Worm (Caenorhabditis elegans) whole organism, L2 larva: ENCODE data around the gene ZK593.2.
A peak's percentile ranks its signal among the peaks of the same experiment; 100 is the strongest.
"Not testable (repeated sequence)": the region's sequence is repeated elsewhere in the genome, so short reads cannot be mapped to it uniquely, and the experiment has no call there.

Experiments
- C34F6.9 ChIP-seq: fragments of 150-350 bp; optimal IDR thresholded peaks from 2 replicates; lab custom pipeline; 2014; ENCODE audit warnings: missing biosample characterization, missing genetic modification characterization
- F13H6.1 ChIP-seq: sonication (generic microtip); optimal IDR thresholded peaks from 2 replicates; lab custom pipeline; 2016; ENCODE audit warnings: missing genetic modification characterization, missing compliant biosample characterization
- R02D3.7 ChIP-seq: fragments of 150-350 bp; optimal IDR thresholded peaks from 2 replicates; lab custom pipeline; 2014; ENCODE audit warnings: missing biosample characterization, missing genetic modification characterization
- Y55F3AM.14 ChIP-seq: fragments of 200-800 bp; sonication (Bioruptor generic); optimal IDR thresholded peaks from 2 replicates; lab custom pipeline; 2018; ENCODE audit warnings: mild to moderate bottlenecking, missing genetic modification characterization, missing compliant biosample characterization
- ZK546.5 ChIP-seq: sonication (generic microtip); optimal IDR thresholded peaks from 2 replicates; lab custom pipeline; 2017; ENCODE audit warnings: missing biosample characterization, missing genetic modification characterization
- alr-1 ChIP-seq: fragments of 150-350 bp; optimal IDR thresholded peaks from 2 replicates; lab custom pipeline; 2014; ENCODE audit warnings: missing biosample characterization, missing genetic modification characterization
- aly-2 ChIP-seq: fragments of 150-350 bp; optimal IDR thresholded peaks from 2 replicates; lab custom pipeline; 2014; ENCODE audit warnings: missing biosample characterization, missing genetic modification characterization
- blmp-1 ChIP-seq: sonication (generic microtip); optimal IDR thresholded peaks from 2 replicates; lab custom pipeline; 2017; ENCODE audit warnings: missing genetic modification characterization, mild to moderate bottlenecking, missing compliant biosample characterization, antibody characterized with exemption, moderate library complexity; ENCODE audit not compliant: insufficient read depth
- ceh-16 ChIP-seq: fragments of 150-350 bp; optimal IDR thresholded peaks from 2 replicates; lab custom pipeline; 2014; ENCODE audit warnings: missing biosample characterization, missing genetic modification characterization
- ceh-82 ChIP-seq: fragments of 150-350 bp; optimal IDR thresholded peaks from 2 replicates; lab custom pipeline; 2014; ENCODE audit warnings: missing biosample characterization, missing genetic modification characterization
- crh-2 ChIP-seq: sonication (generic microtip); optimal IDR thresholded peaks from 2 replicates; lab custom pipeline; 2017; ENCODE audit warnings: missing biosample characterization, missing genetic modification characterization
- elt-1 ChIP-seq: fragments of 150-350 bp; optimal IDR thresholded peaks from 2 replicates; lab custom pipeline; 2014; ENCODE audit warnings: missing biosample characterization, missing genetic modification characterization
- elt-3 ChIP-seq: sonication (generic microtip); optimal IDR thresholded peaks from 2 replicates; lab custom pipeline; 2017; ENCODE audit warnings: missing biosample characterization, missing genetic modification characterization
- gmeb-1 ChIP-seq: fragments of 150-350 bp; optimal IDR thresholded peaks from 2 replicates; lab custom pipeline; 2014; ENCODE audit warnings: missing biosample characterization, missing genetic modification characterization
- lsy-2 ChIP-seq, 2 experiments: fragments of 150-350 bp in 1 of 2; sonication (generic microtip) in 1 of 2; optimal IDR thresholded peaks; 2 replicates each; lab custom pipeline; 2014 to 2017; ENCODE audit warnings: missing biosample characterization in 2 of 2, missing genetic modification characterization in 2 of 2
- mab-5 ChIP-seq: fragments of 150-350 bp; optimal IDR thresholded peaks from 2 replicates; lab custom pipeline; 2014; ENCODE audit warnings: missing biosample characterization, missing genetic modification characterization
- mbf-1 ChIP-seq: sonication (generic microtip); optimal IDR thresholded peaks from 2 replicates; lab custom pipeline; 2017; ENCODE audit warnings: missing biosample characterization, missing genetic modification characterization
- mdl-1 ChIP-seq, 2 experiments: fragments of 150-350 bp in 1 of 2; sonication (generic microtip) in 1 of 2; optimal IDR thresholded peaks; 2 replicates each; lab custom pipeline; 2017; ENCODE audit warnings: missing biosample characterization in 2 of 2, missing genetic modification characterization in 2 of 2
- nhr-10 ChIP-seq: sonication (generic microtip); optimal IDR thresholded peaks from 2 replicates; lab custom pipeline; 2017; ENCODE audit warnings: missing biosample characterization, missing genetic modification characterization
- nhr-11 ChIP-seq: fragments of 150-350 bp; optimal IDR thresholded peaks from 2 replicates; lab custom pipeline; 2014; ENCODE audit warnings: missing biosample characterization, missing genetic modification characterization
- nhr-12 ChIP-seq: fragments of 150-350 bp; optimal IDR thresholded peaks from 2 replicates; lab custom pipeline; 2014; ENCODE audit warnings: missing biosample characterization, missing genetic modification characterization
- nhr-21 ChIP-seq: fragments of 150-350 bp; optimal IDR thresholded peaks from 2 replicates; lab custom pipeline; 2014; ENCODE audit warnings: missing biosample characterization, missing genetic modification characterization
- nhr-23 ChIP-seq: fragments of 150-350 bp; optimal IDR thresholded peaks from 2 replicates; lab custom pipeline; 2014; ENCODE audit warnings: missing biosample characterization, missing genetic modification reagents, missing genetic modification characterization
- nhr-25 ChIP-seq: fragments of 150-350 bp; sonication (generic microtip); optimal IDR thresholded peaks from 3 replicates; lab custom pipeline; 2014; ENCODE audit warnings: missing biosample characterization, missing genetic modification characterization
- nhr-6 ChIP-seq: fragments of 150-350 bp; optimal IDR thresholded peaks from 2 replicates; lab custom pipeline; 2014; ENCODE audit warnings: missing biosample characterization, missing genetic modification characterization
- nhr-77 ChIP-seq: fragments of 150-350 bp; optimal IDR thresholded peaks from 2 replicates; lab custom pipeline; 2014; ENCODE audit warnings: missing biosample characterization, missing genetic modification characterization
- peb-1 ChIP-seq: fragments of 150-350 bp; optimal IDR thresholded peaks from 2 replicates; lab custom pipeline; 2014; ENCODE audit warnings: missing biosample characterization, missing genetic modification characterization
- sem-4 ChIP-seq: fragments of 150-350 bp; optimal IDR thresholded peaks from 2 replicates; lab custom pipeline; 2014; ENCODE audit warnings: missing biosample characterization, missing genetic modification reagents, missing genetic modification characterization
- skn-1 ChIP-seq: sonication (generic microtip); optimal IDR thresholded peaks from 2 replicates; lab custom pipeline; 2017; ENCODE audit warnings: missing biosample characterization, missing genetic modification characterization
- sma-3 ChIP-seq: sonication (generic microtip); optimal IDR thresholded peaks from 2 replicates; lab custom pipeline; 2016; ENCODE audit warnings: missing genetic modification reagents, missing genetic modification characterization, missing compliant biosample characterization
- sma-9 ChIP-seq, 2 experiments: fragments of 150-350 bp in 1 of 2; sonication (generic microtip) in 1 of 2; optimal IDR thresholded peaks; 2 replicates each; lab custom pipeline; 2014 to 2016; ENCODE audit warnings: missing genetic modification characterization in 2 of 2, mild to moderate bottlenecking in 1 of 2, missing biosample characterization in 1 of 2, missing compliant biosample characterization in 1 of 2, missing genetic modification reagents in 1 of 2, moderate library complexity in 1 of 2
- zag-1 ChIP-seq: fragments of 150-350 bp; optimal IDR thresholded peaks from 2 replicates; lab custom pipeline; 2014; ENCODE audit warnings: missing biosample characterization, missing genetic modification characterization
- ztf-1 ChIP-seq: fragments of 200-800 bp; sonication (Bioruptor generic); conservative IDR thresholded peaks from 2 replicates; pipeline ENCODE4 v1.3.6; 2022; ENCODE audit warnings: missing genetic modification characterization, missing compliant biosample characterization
- ztf-4 ChIP-seq: fragments of 150-350 bp; optimal IDR thresholded peaks from 2 replicates; lab custom pipeline; 2014; ENCODE audit warnings: missing biosample characterization, missing genetic modification characterization

Gene ZK593.2

ce11 chrIV:10948797-10949196, 35.6 kb downstream of the ZK593.2 start, which contains the start of gene Y69E1A.1:
Y69E1A.1 (minus strand) TSS chrIV:10948897.
- TF ChIP-seq ceh-16 (tag; lab: Kevin White, UChicago) (no peak), nhr-10 (no peak), skn-1 (no peak), F13H6.1 (tag; lab: Kevin White, UChicago) (no peak), C34F6.9 (tag; lab: Kevin White, UChicago) (no peak), ZK546.5 (tag; lab: Kevin White, UChicago) (no peak), mdl-1 (tag; optimal IDR thresholded peaks at IDR 0.05; lab: Kevin White, UChicago) (no peak), mbf-1 (tag; lab: Kevin White, UChicago) (no peak), sma-3 (no peak), zag-1 (no peak), ceh-82 (no peak), nhr-21 (tag; lab: Kevin White, UChicago) (no peak), nhr-23 (no peak), gmeb-1 (tag; lab: Kevin White, UChicago) (no peak), elt-1 (tag; lab: Kevin White, UChicago) (no peak), sma-9 (GFP tag; optimal IDR thresholded peaks at IDR 0.05; lab: Kevin White, UChicago) (no peak), sma-9 (tag; optimal IDR thresholded peaks at IDR 0.05; lab: Kevin White, UChicago) (no peak), elt-3 (tag; lab: Kevin White, UChicago) (no peak), mab-5 (tag; lab: Kevin White, UChicago) (no peak), sem-4 (tag; lab: Kevin White, UChicago) (no peak), peb-1 (no peak)
- TF ChIP-seq, all 48 proteins: peak for 0

- TF ChIP-seq F13H6.1 (tag; lab: Kevin White, UChicago) (no peak), crh-2 (tag; lab: Kevin White, UChicago) (no peak), nhr-6 (tag; lab: Kevin White, UChicago) (no peak), ztf-1 (no peak), nhr-12 (tag; lab: Kevin White, UChicago) (no peak)
These were observed 36.3 kb downstream of the ZK593.2 start, which contains the start of gene nsph-3.1 for ce11 chrIV:10949510-10949909. nsph-3.1 (plus strand) TSS chrIV:10949810.

- no peak for TF ChIP-seq Y55F3AM.14 (GFP tag; lab: Kevin White, UChicago)
- TF ChIP-seq elt-3 (tag; lab: Kevin White, UChicago) = no peak
- TF ChIP-seq nhr-23 = peak; percentile 72
- TF ChIP-seq F13H6.1 (tag; lab: Kevin White, UChicago) = no peak
- no peak for TF ChIP-seq mab-5 (tag; lab: Kevin White, UChicago)
- no peak for TF ChIP-seq nhr-25 (tag; lab: Kevin White, UChicago)
- no peak for TF ChIP-seq R02D3.7 (tag; lab: Kevin White, UChicago)
These were observed 37.4 kb downstream of the ZK593.2 start for ce11 chrIV:10950363-10951214.

- TF ChIP-seq nhr-77 (tag; lab: Kevin White, UChicago) = no peak
- no peak for TF ChIP-seq lsy-2 (tag; optimal IDR thresholded peaks at IDR 0.05; lab: Kevin White, UChicago)
- TF ChIP-seq mdl-1 (tag; optimal IDR thresholded peaks at IDR 0.05; lab: Kevin White, UChicago) = no peak
- TF ChIP-seq aly-2 (tag; lab: Kevin White, UChicago) = no peak
- TF ChIP-seq nhr-11 (tag; lab: Kevin White, UChicago) = no peak
- no peak for TF ChIP-seq R02D3.7 (tag; lab: Kevin White, UChicago)
- TF ChIP-seq ceh-16 (tag; lab: Kevin White, UChicago) = no peak
- no peak for TF ChIP-seq sma-3
- TF ChIP-seq alr-1 = no peak
- no peak for TF ChIP-seq blmp-1 (tag; lab: Kevin White, UChicago)
- TF ChIP-seq F13H6.1 (tag; lab: Kevin White, UChicago) = no peak
These were observed 38.8 kb downstream of the ZK593.2 start, which contains the start of gene Y69E1A.3 for ce11 chrIV:10951997-10952396. Y69E1A.3 (plus strand) TSS chrIV:10952297.

DNA sequence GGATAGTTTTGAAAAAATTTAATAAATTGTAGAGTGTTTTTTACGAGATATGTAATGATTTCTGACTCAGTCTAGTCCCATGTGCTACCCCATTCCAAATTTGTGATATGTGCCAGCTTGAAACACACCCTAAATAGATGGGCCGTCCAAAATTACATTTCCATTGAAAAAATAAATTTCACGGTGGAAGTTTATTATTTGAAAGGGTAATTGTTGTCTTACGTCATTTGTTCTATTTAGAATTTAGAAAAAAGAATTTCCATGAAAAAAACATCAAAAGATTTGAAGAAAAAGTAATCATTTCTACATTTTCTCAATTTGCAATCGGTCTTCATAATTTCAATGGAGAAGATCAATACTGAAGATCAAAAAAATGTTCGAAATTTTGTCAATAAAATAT, 41.8 kb downstream of the ZK593.2 start, which contains the start of gene Y69E1A.4:
Y69E1A.4 (plus strand) TSS at position 301 of the 400 bp plus-strand sequence.
- not testable (repeated sequence) for TF ChIP-seq ztf-4, crh-2, gmeb-1 (tag; lab: Kevin White, UChicago)
- TF ChIP-seq, all 48 proteins: peak for 0; not testable (repeated sequence) for 48
